Fruit fly (Drosophila melanogaster) S2 (cell line): Measurements from ENCODE around the gene Rpt4.

Experiments used
- CG8478 ChIP-seq: fragments of >200 bp; optimal IDR thresholded peaks from 2 replicates; lab custom pipeline; 2018
- CTCF ChIP-seq, 2 experiments: fragments of >200 bp; optimal IDR thresholded peaks; 2 replicates each; lab custom pipeline; 2018

DNA sequence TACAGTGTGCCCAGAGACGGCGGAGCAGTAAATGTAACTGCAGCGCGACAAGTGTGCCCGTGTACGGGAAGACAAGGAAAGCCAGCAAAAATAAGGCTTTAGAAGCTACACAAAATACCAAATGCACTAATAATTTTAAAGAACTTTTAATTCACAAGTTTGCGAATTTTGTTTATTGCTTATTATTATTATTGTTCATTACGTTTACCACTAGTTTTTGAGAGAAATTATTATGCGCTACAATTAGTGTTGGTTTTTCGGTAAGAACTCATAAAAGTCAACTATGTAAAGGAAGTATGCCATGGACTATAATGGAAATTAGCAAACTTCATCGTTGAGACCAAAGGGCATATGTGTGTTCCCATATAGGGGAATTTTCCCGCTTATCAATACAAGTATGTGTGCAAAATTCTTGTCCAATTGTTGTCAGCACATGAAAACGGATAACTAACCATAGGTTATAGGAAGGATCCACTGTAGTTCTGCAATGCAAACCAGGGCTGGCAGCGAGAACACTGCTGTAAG lies 23.8 kb downstream of the Rpt4 start, which contains the start of gene schlank:
- TF ChIP-seq CG8478 (lab: Kevin White, UChicago) (no peak), CTCF (optimal IDR thresholded peaks at IDR 0.05; lab: Kevin White, UChicago) (no peak)
